Fruit fly (Drosophila melanogaster): ENCODE data around the gene TP53INP.

TP53INP gene

DNA sequence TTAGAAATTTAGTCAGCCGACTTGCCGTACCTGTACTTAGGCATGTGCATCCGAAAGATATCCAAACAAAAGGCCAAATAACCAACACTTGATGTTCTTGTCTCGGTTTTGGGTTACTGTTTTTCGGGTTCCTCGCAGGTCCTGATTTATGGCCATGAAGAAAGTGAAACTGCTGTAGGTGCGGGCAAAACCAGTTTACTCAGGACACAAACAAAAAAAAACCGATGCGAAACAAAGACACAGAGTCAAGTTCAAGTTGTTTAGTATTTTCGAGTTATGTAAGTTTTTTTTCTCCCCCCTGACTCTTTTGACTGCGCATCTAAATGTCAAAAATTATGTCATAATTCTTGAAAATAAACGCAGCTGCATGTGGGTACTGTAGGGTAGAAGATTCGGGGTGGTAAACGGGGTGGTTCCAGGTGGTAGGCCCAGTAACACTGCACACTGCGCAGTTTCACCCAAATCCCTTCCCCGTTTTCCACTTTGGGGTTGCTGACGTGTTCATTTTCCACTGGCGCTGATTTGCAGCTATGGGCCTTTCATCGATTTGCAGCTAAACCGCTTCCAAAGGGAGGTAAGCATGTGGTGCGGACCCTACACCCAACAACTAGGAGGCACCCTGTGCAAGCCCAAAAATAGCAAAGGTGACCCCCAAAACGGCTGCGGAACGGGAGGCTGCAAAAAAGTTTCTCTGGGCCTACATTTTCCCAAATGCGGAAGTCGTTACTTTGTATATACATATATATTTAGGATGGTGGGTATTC, 2.6 kb downstream of the TP53INP start:
- TF ChIP-seq CG9948 (tag; optimal IDR thresholded peaks at IDR 0.05) (no peak), fd96Ca (GFP tag; IDR thresholded peaks at IDR 0.05) (no peak), CG13204 (GFP tag; optimal IDR thresholded peaks at IDR 0.05) (no peak), CG8159 (tag; optimal IDR thresholded peaks at IDR 0.05) (no peak), Ets98B (GFP tag; IDR thresholded peaks at IDR 0.05) (no peak)

DNA sequence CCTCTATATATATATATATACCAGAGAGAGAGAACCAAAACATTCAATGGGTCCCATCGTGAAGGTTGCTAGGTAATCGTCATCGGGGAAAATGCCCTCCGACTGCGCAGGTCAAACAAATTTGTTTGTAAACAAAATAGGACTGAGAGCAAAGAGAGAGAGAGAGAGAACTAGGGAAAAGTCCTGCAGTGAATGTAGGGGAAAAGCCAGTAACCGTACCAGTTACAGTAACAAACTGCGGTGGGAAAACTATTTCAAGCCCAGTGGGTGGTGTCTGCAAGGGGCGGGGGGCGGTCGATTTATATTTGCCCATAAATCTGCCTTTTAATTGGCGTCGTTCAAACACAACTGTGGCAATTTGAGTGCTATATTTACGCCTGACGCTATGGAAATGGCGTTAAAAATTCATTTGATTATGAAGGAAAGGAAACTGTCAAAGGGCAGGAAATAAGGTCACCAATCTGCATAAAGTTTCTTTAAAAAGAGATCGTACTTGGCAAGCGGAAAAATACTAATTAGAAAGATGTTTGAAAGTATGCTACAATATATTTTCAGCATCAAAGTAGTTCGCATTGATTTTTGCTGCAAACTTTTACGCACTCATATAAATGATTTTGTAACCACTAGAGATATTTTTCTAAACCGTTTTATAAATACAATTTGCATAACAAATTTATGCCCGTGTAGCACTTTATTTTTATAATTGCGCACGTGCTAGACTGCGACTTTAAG, 3.3 kb downstream of the TP53INP start:
- no peak for TF ChIP-seq rn (GFP tag; IDR thresholded peaks at IDR 0.05)
- TF ChIP-seq CG15710 (tag; optimal IDR thresholded peaks at IDR 0.05): no peak
- TF ChIP-seq CG10348 (GFP tag; IDR thresholded peaks at IDR 0.05): no peak
- TF ChIP-seq Snoo (tag; optimal IDR thresholded peaks at IDR 0.05): no peak
- TF ChIP-seq CG9948 (tag; optimal IDR thresholded peaks at IDR 0.05): no peak
- TF ChIP-seq gl (tag; optimal IDR thresholded peaks at IDR 0.05): no peak
- no peak for TF ChIP-seq D1 (tag; optimal IDR thresholded peaks at IDR 0.05)
- TF ChIP-seq EcR (GFP tag; optimal IDR thresholded peaks at IDR 0.05): no peak
- TF ChIP-seq CG8301 (tag; optimal IDR thresholded peaks at IDR 0.05): no peak
- no peak for TF ChIP-seq CG14655 (GFP tag; optimal IDR thresholded peaks at IDR 0.05)
- TF ChIP-seq Pif1B (GFP tag; optimal IDR thresholded peaks at IDR 0.05): no peak
- no peak for TF ChIP-seq CG4496 (GFP tag; IDR thresholded peaks at IDR 0.05)
- no peak for TF ChIP-seq CG13204 (GFP tag; optimal IDR thresholded peaks at IDR 0.05)
- TF ChIP-seq CG34367 (tag; optimal IDR thresholded peaks at IDR 0.05): no peak
- TF ChIP-seq fd96Ca (GFP tag; IDR thresholded peaks at IDR 0.05): no peak
- no peak for TF ChIP-seq Pif1A (GFP tag; optimal IDR thresholded peaks at IDR 0.05)
- TF ChIP-seq CG32121 (GFP tag; IDR thresholded peaks at IDR 0.05): no peak

DNA sequence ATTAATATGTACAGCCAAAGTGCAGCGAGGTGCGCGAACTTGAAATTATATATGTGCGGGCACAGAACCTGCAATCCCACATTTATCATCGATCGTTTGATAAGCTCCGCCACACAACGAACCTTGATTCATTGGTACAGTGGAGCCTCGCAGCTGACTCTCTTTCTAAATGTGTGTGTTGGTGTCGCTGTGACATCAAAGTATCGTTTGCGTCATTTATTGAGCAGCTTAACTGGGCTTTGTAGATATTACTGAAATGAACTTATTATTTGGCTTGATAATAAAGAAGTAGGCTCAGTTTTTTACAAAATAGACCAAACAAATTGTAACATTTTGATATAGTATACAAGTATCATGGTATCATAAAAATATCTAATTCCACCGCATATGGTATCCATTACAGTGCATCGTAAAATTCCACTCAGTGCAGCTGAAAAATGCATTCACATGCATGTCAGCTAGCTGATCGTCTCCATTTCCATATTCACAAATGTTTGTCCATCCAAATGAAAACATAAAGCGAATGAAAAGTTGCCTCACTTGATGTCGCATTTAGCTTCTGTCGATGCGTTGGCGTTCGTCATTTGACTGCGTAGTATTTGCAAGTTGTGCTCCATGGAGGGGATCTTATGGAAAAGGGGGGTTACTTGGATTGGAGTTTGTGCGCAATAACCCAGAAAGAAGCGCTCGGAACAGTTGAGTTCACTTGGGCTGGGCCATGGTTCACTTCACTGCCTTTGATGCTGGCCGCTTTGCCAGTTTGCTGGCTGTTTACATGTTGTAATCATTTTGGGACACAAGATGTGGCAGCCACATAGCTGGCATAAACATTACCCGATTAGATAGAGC, 4.5 kb downstream of the TP53INP start:
- TF ChIP-seq Pif1B (GFP tag; optimal IDR thresholded peaks at IDR 0.05) (no peak), fd96Ca (GFP tag; IDR thresholded peaks at IDR 0.05) (no peak), EcR (GFP tag; optimal IDR thresholded peaks at IDR 0.05) (no peak), CG8159 (tag; optimal IDR thresholded peaks at IDR 0.05) (peak; percentile 12), gl (tag; optimal IDR thresholded peaks at IDR 0.05) (no peak), CG17806 (tag; optimal IDR thresholded peaks at IDR 0.05) (no peak)

- no peak for TF ChIP-seq gl (tag; optimal IDR thresholded peaks at IDR 0.05)
- TF ChIP-seq Ets98B (GFP tag; IDR thresholded peaks at IDR 0.05): peak; percentile 30; the same call in 1 of the 2 replicates
Observed at dm6 chr3L:4411951-4412350, 5.2 kb downstream of the TP53INP start.

dm6 chr3L:4412974-4413373, 6.2 kb downstream of the TP53INP start:
- TF ChIP-seq rn (GFP tag; IDR thresholded peaks at IDR 0.05) (no peak), CG15710 (tag; optimal IDR thresholded peaks at IDR 0.05) (no peak), CG34367 (tag; optimal IDR thresholded peaks at IDR 0.05) (no peak), EcR (GFP tag; optimal IDR thresholded peaks at IDR 0.05) (no peak), CG9948 (tag; optimal IDR thresholded peaks at IDR 0.05) (no peak), CG32121 (GFP tag; IDR thresholded peaks at IDR 0.05) (peak; percentile 67), Pif1A (GFP tag; optimal IDR thresholded peaks at IDR 0.05) (no peak), CG10348 (GFP tag; IDR thresholded peaks at IDR 0.05) (no peak), D1 (tag; optimal IDR thresholded peaks at IDR 0.05) (no peak), CG4496 (GFP tag; IDR thresholded peaks at IDR 0.05) (peak; percentile 79), CG13204 (GFP tag; optimal IDR thresholded peaks at IDR 0.05) (no peak), CG12605 (GFP tag; IDR thresholded peaks at IDR 0.05) (0 out of 2 replicates have a peak, but pooled peaks have one; percentile 39), CG17806 (tag; optimal IDR thresholded peaks at IDR 0.05) (no peak), Ets98B (GFP tag; IDR thresholded peaks at IDR 0.05) (peak; percentile 60), CG8159 (tag; optimal IDR thresholded peaks at IDR 0.05) (no peak), Snoo (tag; optimal IDR thresholded peaks at IDR 0.05) (no peak), Pif1B (GFP tag; optimal IDR thresholded peaks at IDR 0.05) (no peak), gl (tag; optimal IDR thresholded peaks at IDR 0.05) (no peak), CG14655 (GFP tag; optimal IDR thresholded peaks at IDR 0.05) (no peak), fd96Ca (GFP tag; IDR thresholded peaks at IDR 0.05) (peak; percentile 66; the same call in 1 of the 3 replicates), CG8301 (tag; optimal IDR thresholded peaks at IDR 0.05) (peak; percentile 4)

Measured in whole organism, pupa.